Worm (Caenorhabditis elegans): ENCODE results near the gene F25G6.9.

ce11 chrV:8529219-8529618 lies 40.6 kb downstream of the F25G6.9 start, which contains the start of gene otpl-5:
- TF ChIP-seq pat-9 (tag; optimal IDR thresholded peaks at IDR 0.05) = no peak
- TF ChIP-seq ceh-34 (tag; optimal IDR thresholded peaks at IDR 0.05) = no peak
- TF ChIP-seq ceh-18 (tag; optimal IDR thresholded peaks at IDR 0.05) = no peak
- TF ChIP-seq dmd-4 (tag; optimal IDR thresholded peaks at IDR 0.05; ENCODE audit: borderline replicate concordance) = no peak
- TF ChIP-seq ceh-14 (tag; optimal IDR thresholded peaks at IDR 0.05) = no peak
- TF ChIP-seq ceh-9 (tag; optimal IDR thresholded peaks at IDR 0.05) = no peak
- TF ChIP-seq Y22D7AL.16 (tag; optimal IDR thresholded peaks at IDR 0.05) = no peak
- no peak for TF ChIP-seq ama-1 (optimal IDR thresholded peaks at IDR 0.05)
- no peak for TF ChIP-seq unc-55 (GFP tag; optimal IDR thresholded peaks at IDR 0.05)
- no peak for TF ChIP-seq pqm-1 (tag; optimal IDR thresholded peaks at IDR 0.05)
- no peak for TF ChIP-seq nfya-1 (tag; optimal IDR thresholded peaks at IDR 0.05)
